Worm (Caenorhabditis elegans) whole organism, mixed stage, embryonic: Measurements from ENCODE around the gene ilcr-2.
A peak's percentile ranks its signal among the peaks of the same experiment; 100 is the strongest.

Source experiments
- M03D4.4 ChIP-seq: sonication (generic microtip); optimal IDR thresholded peaks from 2 replicates; lab custom pipeline; 2017; ENCODE audit warnings: mild to moderate bottlenecking, missing genetic modification characterization, missing compliant biosample characterization
- bed-3 ChIP-seq: fragments of 200-800 bp; sonication (Bioruptor generic); optimal IDR thresholded peaks from 3 replicates; lab custom pipeline; 2018; ENCODE audit warnings: mild to moderate bottlenecking, missing genetic modification characterization, moderate library complexity, missing compliant biosample characterization
- blmp-1 ChIP-seq: fragments of 150-350 bp; optimal IDR thresholded peaks from 2 replicates; lab custom pipeline; 2014; ENCODE audit warnings: missing biosample characterization, missing genetic modification characterization
- ceh-39 ChIP-seq: fragments of 150-350 bp; optimal IDR thresholded peaks from 2 replicates; lab custom pipeline; 2014; ENCODE audit warnings: missing biosample characterization, missing genetic modification characterization
- ceh-43 ChIP-seq: fragments of 200-800 bp; sonication (Bioruptor generic); optimal IDR thresholded peaks from 2 replicates; lab custom pipeline; 2018; ENCODE audit warnings: mild to moderate bottlenecking, missing genetic modification characterization, moderate library complexity, missing compliant biosample characterization
- ceh-83 ChIP-seq: fragments of 200-800 bp; sonication (Bioruptor generic); optimal IDR thresholded peaks from 2 replicates; lab custom pipeline; 2018; ENCODE audit warnings: mild to moderate bottlenecking, missing genetic modification characterization, missing compliant biosample characterization
- ces-1 ChIP-seq: fragments of 150-350 bp; optimal IDR thresholded peaks from 2 replicates; lab custom pipeline; 2014; ENCODE audit warnings: missing biosample characterization, missing genetic modification reagents, missing genetic modification characterization
- cnd-1 ChIP-seq: fragments of 200-800 bp; sonication (Bioruptor generic); optimal IDR thresholded peaks from 2 replicates; lab custom pipeline; 2018; ENCODE audit warnings: mild to moderate bottlenecking, missing genetic modification characterization, missing compliant biosample characterization
- drap-1 ChIP-seq: fragments of 200-800 bp; sonication (Bioruptor generic); optimal IDR thresholded peaks from 3 replicates; lab custom pipeline; 2018; ENCODE audit warnings: mild to moderate bottlenecking, missing genetic modification characterization, missing compliant biosample characterization
- elt-1 ChIP-seq: sonication (generic microtip); optimal IDR thresholded peaks from 2 replicates; lab custom pipeline; 2017; ENCODE audit warnings: missing genetic modification characterization, mild to moderate bottlenecking, missing compliant biosample characterization, antibody characterized with exemption, moderate library complexity, borderline replicate concordance; ENCODE audit not compliant: insufficient read depth
- elt-3 ChIP-seq: fragments of 150-350 bp; optimal IDR thresholded peaks from 2 replicates; lab custom pipeline; 2014; ENCODE audit warnings: missing biosample characterization, missing genetic modification characterization
- flh-1 ChIP-seq: fragments of 200-800 bp; sonication (Bioruptor generic); optimal IDR thresholded peaks from 2 replicates; lab custom pipeline; 2018; ENCODE audit warnings: mild to moderate bottlenecking, missing genetic modification characterization, moderate library complexity, missing compliant biosample characterization
- ham-2 ChIP-seq: fragments of 200-800 bp; sonication (Bioruptor generic); optimal IDR thresholded peaks from 2 replicates; lab custom pipeline; 2018; ENCODE audit warnings: mild to moderate bottlenecking, missing genetic modification characterization, missing compliant biosample characterization
- hlh-1 ChIP-seq: fragments of 150-350 bp; optimal IDR thresholded peaks from 2 replicates; lab custom pipeline; 2014; ENCODE audit warnings: missing biosample characterization, missing genetic modification reagents, missing genetic modification characterization
- lin-13 ChIP-seq: fragments of 150-350 bp; optimal IDR thresholded peaks from 2 replicates; lab custom pipeline; 2014; ENCODE audit warnings: missing biosample characterization, missing genetic modification characterization
- lin-32 ChIP-seq: fragments of 200-800 bp; sonication (Bioruptor generic); optimal IDR thresholded peaks from 2 replicates; lab custom pipeline; 2018; ENCODE audit warnings: mild to moderate bottlenecking, missing genetic modification characterization, missing compliant biosample characterization
- lsy-2 ChIP-seq: fragments of 150-350 bp; optimal IDR thresholded peaks from 2 replicates; lab custom pipeline; 2014; ENCODE audit warnings: missing biosample characterization, missing genetic modification characterization
- mab-5 ChIP-seq: fragments of 150-350 bp; optimal IDR thresholded peaks from 2 replicates; lab custom pipeline; 2014; ENCODE audit warnings: missing biosample characterization, missing genetic modification characterization
- mep-1 ChIP-seq: fragments of 150-350 bp; optimal IDR thresholded peaks from 2 replicates; lab custom pipeline; 2017; ENCODE audit warnings: missing biosample characterization, missing genetic modification reagents, missing genetic modification characterization, inconsistent platforms
- mls-2 ChIP-seq: sonication (generic microtip); optimal IDR thresholded peaks from 2 replicates; lab custom pipeline; 2016; ENCODE audit warnings: mild to moderate bottlenecking, missing genetic modification characterization, moderate library complexity, missing compliant biosample characterization
- nhr-2 ChIP-seq: fragments of 150-350 bp; optimal IDR thresholded peaks from 2 replicates; lab custom pipeline; 2014; ENCODE audit warnings: missing biosample characterization, missing genetic modification characterization
- nhr-237 ChIP-seq: fragments of 150-350 bp; optimal IDR thresholded peaks from 2 replicates; lab custom pipeline; 2014; ENCODE audit warnings: missing biosample characterization, missing genetic modification characterization
- nhr-28 ChIP-seq: fragments of 150-350 bp; optimal IDR thresholded peaks from 2 replicates; lab custom pipeline; 2014; ENCODE audit warnings: missing biosample characterization, missing genetic modification characterization
- pha-4 ChIP-seq: fragments of 150-350 bp; optimal IDR thresholded peaks from 2 replicates; lab custom pipeline; 2018; ENCODE audit warnings: missing biosample characterization, missing genetic modification reagents, missing genetic modification characterization
- snpc-4 ChIP-seq: fragments of 150-350 bp; optimal IDR thresholded peaks from 2 replicates; lab custom pipeline; 2014; ENCODE audit warnings: missing biosample characterization, missing genetic modification characterization
- sptf-1 ChIP-seq: sonication (generic microtip); optimal IDR thresholded peaks from 2 replicates; lab custom pipeline; 2017; ENCODE audit warnings: mild to moderate bottlenecking, missing genetic modification characterization, moderate library complexity, missing compliant biosample characterization
- tbx-8 ChIP-seq: fragments of 200-800 bp; sonication (Bioruptor generic); optimal IDR thresholded peaks from 2 replicates; lab custom pipeline; 2018; ENCODE audit warnings: mild to moderate bottlenecking, missing genetic modification characterization, moderate library complexity, missing compliant biosample characterization
- unc-120 ChIP-seq: sonication (generic microtip); optimal IDR thresholded peaks from 2 replicates; lab custom pipeline; 2017; ENCODE audit warnings: missing genetic modification characterization, missing compliant biosample characterization; ENCODE audit not compliant: poor library complexity, severe bottlenecking
- unc-39 ChIP-seq: fragments of 150-350 bp; optimal IDR thresholded peaks from 2 replicates; lab custom pipeline; 2014; ENCODE audit warnings: missing biosample characterization, missing genetic modification characterization
- unc-62 ChIP-seq: fragments of 150-350 bp; optimal IDR thresholded peaks from 2 replicates; lab custom pipeline; 2014; ENCODE audit warnings: missing biosample characterization, missing genetic modification reagents, missing genetic modification characterization
- zip-8 ChIP-seq: fragments of 150-350 bp; optimal IDR thresholded peaks from 2 replicates; lab custom pipeline; 2014; ENCODE audit warnings: missing biosample characterization, missing genetic modification characterization
- ztf-11 ChIP-seq: fragments of 150-350 bp; optimal IDR thresholded peaks from 2 replicates; lab custom pipeline; 2014; ENCODE audit warnings: missing biosample characterization, missing genetic modification characterization

Gene ilcr-2

DNA sequence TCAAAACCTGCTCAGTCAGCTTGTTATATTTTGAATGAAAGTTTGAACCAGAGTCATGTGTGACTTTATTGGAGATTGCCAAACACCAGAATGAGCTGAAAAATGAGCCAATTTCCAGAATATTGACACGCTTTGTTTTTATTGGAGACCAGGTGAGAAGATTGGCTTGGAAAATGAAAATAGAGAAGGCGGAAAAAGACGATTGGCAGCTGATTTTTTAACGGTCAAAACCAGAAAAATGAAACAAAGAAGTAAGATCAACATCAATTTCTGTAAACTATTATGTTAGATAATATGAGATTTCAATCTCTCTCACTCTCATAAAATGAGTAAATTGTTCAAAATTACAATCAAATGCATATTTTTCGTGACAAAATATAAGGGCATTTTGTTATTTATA lies 42.0 kb upstream of the ilcr-2 start, which contains the start of gene srx-114:
Gene srx-114, minus strand, starts transcription at position 101 of the 400 bp plus-strand sequence.
- TF ChIP-seq drap-1 (GFP tag; lab: Kevin White, UChicago) (no peak), unc-39 (no peak), nhr-28 (tag; lab: Kevin White, UChicago) (no peak), ceh-83 (no peak), snpc-4 (tag; lab: Kevin White, UChicago) (no peak)
- TF ChIP-seq, all 35 proteins: peak for 0

DNA sequence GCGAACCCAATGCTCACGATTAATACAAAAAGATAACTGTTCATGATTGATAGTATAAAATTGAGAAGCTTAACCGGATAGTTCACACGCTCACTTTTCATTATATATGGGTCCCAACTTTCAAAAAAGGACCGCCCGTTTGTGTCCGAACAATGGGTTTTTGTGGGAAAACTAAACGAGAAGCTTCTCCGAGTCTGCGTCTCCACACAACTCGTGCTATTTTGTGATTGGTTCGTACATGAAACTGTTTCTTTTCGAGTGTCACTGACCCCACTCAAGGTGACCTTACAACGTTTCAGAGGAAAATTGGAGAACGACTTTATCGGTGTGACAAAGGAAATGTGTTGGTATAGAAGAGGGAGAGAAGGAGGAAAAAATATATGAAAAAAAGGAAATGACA lies 38.2 kb upstream of the ilcr-2 start, which contains the start of gene dct-5:
Gene dct-5, minus strand, starts transcription at position 101 of the 400 bp plus-strand sequence.
- no peak for TF ChIP-seq mls-2 (tag; lab: Kevin White, UChicago)
- TF ChIP-seq tbx-8 (GFP tag; lab: Kevin White, UChicago), result no peak
- no peak for TF ChIP-seq mep-1 (tag; lab: Kevin White, UChicago)
- TF ChIP-seq flh-1, result no peak
- no peak for TF ChIP-seq ces-1 (GFP tag; lab: Kevin White, UChicago)
- TF ChIP-seq blmp-1 (tag; lab: Kevin White, UChicago), result no peak
- TF ChIP-seq hlh-1 (tag; lab: Kevin White, UChicago), result no peak
- no peak for TF ChIP-seq unc-39
- TF ChIP-seq bed-3 (GFP tag; lab: Kevin White, UChicago), result no peak
- no peak for TF ChIP-seq pha-4 (tag; lab: Kevin White, UChicago)
- no peak for TF ChIP-seq elt-1
- no peak for TF ChIP-seq zip-8
- no peak for TF ChIP-seq elt-3 (tag; lab: Kevin White, UChicago)
- TF ChIP-seq mab-5, result no peak
- TF ChIP-seq nhr-28 (tag; lab: Kevin White, UChicago), result no peak
- no peak for TF ChIP-seq sptf-1 (tag; lab: Kevin White, UChicago)
- no peak for TF ChIP-seq unc-120 (tag; lab: Kevin White, UChicago)
- no peak for TF ChIP-seq nhr-2 (tag; lab: Kevin White, UChicago)
- TF ChIP-seq lsy-2 (tag; lab: Kevin White, UChicago), result no peak
- no peak for TF ChIP-seq ham-2 (GFP tag; lab: Kevin White, UChicago)

DNA sequence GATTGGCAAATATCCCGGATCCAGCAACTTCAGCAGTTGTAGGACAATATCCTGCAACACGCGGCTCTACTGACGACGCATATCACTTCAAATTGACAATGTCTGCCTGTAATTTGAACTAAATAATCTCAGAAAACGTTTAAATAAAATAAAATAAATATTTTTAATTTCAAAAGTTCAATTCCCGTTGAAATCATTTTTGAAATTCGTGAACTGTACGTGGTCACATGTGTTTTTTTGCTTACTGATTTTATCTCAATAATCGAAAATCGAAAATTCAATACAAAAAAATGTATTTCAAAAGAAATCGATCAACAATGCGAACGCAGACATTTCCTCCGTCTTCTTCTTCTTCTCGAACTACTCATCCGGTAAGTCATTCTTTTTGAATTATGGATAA lies 37.5 kb upstream of the ilcr-2 start, which contains the start of gene F07F6.1:
Gene F07F6.1, plus strand, starts transcription at position 301 of the 400 bp plus-strand sequence.
- no peak for TF ChIP-seq unc-39
- TF ChIP-seq blmp-1 (tag; lab: Kevin White, UChicago), result no peak
- no peak for TF ChIP-seq mls-2 (tag; lab: Kevin White, UChicago)
- no peak for TF ChIP-seq drap-1 (GFP tag; lab: Kevin White, UChicago)
- no peak for TF ChIP-seq flh-1
- no peak for TF ChIP-seq lin-32 (GFP tag; lab: Kevin White, UChicago)
- TF ChIP-seq M03D4.4 (tag; lab: Kevin White, UChicago), result no peak
- no peak for TF ChIP-seq ztf-11 (tag; lab: Kevin White, UChicago)

DNA sequence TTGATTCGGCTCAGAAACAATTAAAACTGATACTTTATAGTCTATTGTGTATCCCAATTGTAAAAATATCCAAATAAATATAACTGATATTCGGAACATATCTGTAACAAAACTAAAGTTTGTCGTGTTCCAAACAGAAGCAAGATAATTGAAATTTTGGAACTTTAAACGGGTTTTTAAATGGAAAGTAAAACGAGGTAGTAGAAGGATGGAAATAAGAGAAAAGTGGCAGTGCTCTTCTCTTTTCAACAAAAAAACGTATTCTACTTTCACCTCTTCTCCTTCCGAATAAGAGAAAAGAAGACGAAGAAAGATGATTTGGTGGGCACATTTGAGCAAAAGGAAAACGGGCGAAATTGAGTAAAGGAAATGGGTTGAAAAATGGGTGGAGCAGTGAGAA lies 28.5 kb upstream of the ilcr-2 start, which contains the start of gene nmr-1:
Gene nmr-1, minus strand, starts transcription at position 101 of the 400 bp plus-strand sequence.
- no peak for TF ChIP-seq nhr-2 (tag; lab: Kevin White, UChicago)
- TF ChIP-seq drap-1 (GFP tag; lab: Kevin White, UChicago), result no peak
- TF ChIP-seq blmp-1 (tag; lab: Kevin White, UChicago), result no peak
- no peak for TF ChIP-seq unc-120 (tag; lab: Kevin White, UChicago)
- TF ChIP-seq tbx-8 (GFP tag; lab: Kevin White, UChicago), result no peak
- TF ChIP-seq lin-13 (tag; lab: Kevin White, UChicago), result no peak
- no peak for TF ChIP-seq ceh-83

DNA sequence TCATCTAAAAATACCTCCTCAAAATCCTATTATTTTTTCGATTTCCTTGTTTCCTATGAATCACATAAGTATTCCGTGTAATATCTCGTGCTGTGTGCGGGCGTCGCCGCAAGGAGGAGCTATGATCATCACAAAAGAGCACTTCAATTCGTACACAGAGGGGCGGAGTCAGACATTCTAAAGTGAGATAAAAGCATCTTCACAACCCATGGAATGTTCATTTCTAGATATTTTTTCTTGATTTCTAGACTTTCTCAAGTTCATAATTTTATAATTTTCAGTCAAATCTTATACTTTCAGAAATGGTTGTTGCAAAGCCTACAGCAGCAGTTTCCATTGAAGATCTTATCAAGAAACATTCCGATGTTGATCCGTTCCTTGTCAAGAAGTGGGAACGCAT lies 27.7 kb upstream of the ilcr-2 start, which contains the start of gene cex-1:
Gene cex-1, plus strand, starts transcription at position 301 of the 400 bp plus-strand sequence.
- TF ChIP-seq lsy-2 (tag; lab: Kevin White, UChicago), result no peak
- TF ChIP-seq ceh-39 (tag; lab: Kevin White, UChicago), result no peak
- TF ChIP-seq ceh-43 (GFP tag; lab: Kevin White, UChicago), result no peak
- no peak for TF ChIP-seq snpc-4 (tag; lab: Kevin White, UChicago)
- TF ChIP-seq mls-2 (tag; lab: Kevin White, UChicago), result no peak

DNA sequence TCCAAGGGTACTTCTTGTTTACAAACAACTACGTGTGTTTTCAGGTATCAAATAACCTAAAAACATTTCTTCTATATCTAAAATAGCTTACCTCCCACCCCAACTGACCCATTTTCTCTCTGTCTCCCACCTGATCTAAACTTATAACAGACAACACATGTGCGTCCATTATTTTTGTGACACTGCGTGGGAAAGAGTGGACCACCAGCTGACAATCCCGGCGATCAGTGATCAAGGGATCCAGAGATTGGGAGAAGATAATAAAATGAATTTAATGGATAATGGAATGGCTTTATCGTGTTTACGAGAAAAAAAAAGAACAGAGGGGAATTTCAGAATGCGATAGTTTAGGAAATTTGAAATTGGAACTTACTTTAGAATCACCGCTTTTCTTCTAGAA lies 25.8 kb upstream of the ilcr-2 start:
- TF ChIP-seq ceh-39 (tag; lab: Kevin White, UChicago) (no peak), nhr-237 (no peak), bed-3 (GFP tag; lab: Kevin White, UChicago) (no peak), cnd-1 (tag; lab: Kevin White, UChicago) (no peak), lin-13 (tag; lab: Kevin White, UChicago) (no peak), drap-1 (GFP tag; lab: Kevin White, UChicago) (no peak), mls-2 (tag; lab: Kevin White, UChicago) (no peak), hlh-1 (tag; lab: Kevin White, UChicago) (peak; percentile 87), elt-1 (no peak), zip-8 (no peak), unc-62 (GFP tag; lab: Kevin White, UChicago) (peak; percentile 8)
